Fruit fly (Drosophila melanogaster) whole organism, wandering third instar larva: ENCODE data around the gene mthl9.
A peak's percentile ranks its signal among the peaks of the same experiment; 100 is the strongest.

Experiments used
- Abd-B ChIP-seq: fragments of >200 bp; optimal IDR thresholded peaks from 2 replicates; lab custom pipeline; 2017; ENCODE audit warnings: missing biosample characterization, missing genetic modification characterization
- CG32264 ChIP-seq: fragments of 200-800 bp; sonication (Bioruptor generic); optimal IDR thresholded peaks from 2 replicates; lab custom pipeline; 2016; ENCODE audit warnings: missing biosample characterization, missing genetic modification characterization
- CG9705 ChIP-seq: fragments of 200-800 bp; sonication (Bioruptor generic); optimal IDR thresholded peaks from 2 replicates; lab custom pipeline; 2018; ENCODE audit warnings: missing biosample characterization, mild to moderate bottlenecking, missing genetic modification characterization
- Dfd ChIP-seq: fragments of >200 bp; optimal IDR thresholded peaks from 2 replicates; lab custom pipeline; 2017; ENCODE audit warnings: missing biosample characterization, missing genetic modification characterization
- Dif ChIP-seq: fragments of 200-275, 200-300 bp; sonication (Bioruptor generic); optimal IDR thresholded peaks from 2 replicates; lab custom pipeline; 2018; ENCODE audit warnings: missing biosample characterization, missing genetic modification characterization; ENCODE audit not compliant: partially characterized antibody
- GATAd ChIP-seq: sonication (Bioruptor generic); optimal IDR thresholded peaks from 2 replicates; lab custom pipeline; 2016; ENCODE audit warnings: missing biosample characterization, missing genetic modification characterization
- HLH106 ChIP-seq: fragments of 200-800 bp; optimal IDR thresholded peaks from 3 replicates; lab custom pipeline; 2019; ENCODE audit warnings: missing biosample characterization, mild to moderate bottlenecking, missing genetic modification characterization, moderate library complexity
- Hnf4 ChIP-seq: fragments of 200-800 bp; sonication (Bioruptor generic); optimal IDR thresholded peaks from 2 replicates; lab custom pipeline; 2016; ENCODE audit warnings: missing biosample characterization, mild to moderate bottlenecking, missing genetic modification characterization
- Hr78 ChIP-seq: fragments of >200 bp; optimal IDR thresholded peaks from 2 replicates; lab custom pipeline; 2017; ENCODE audit warnings: missing biosample characterization, missing genetic modification characterization
- Hr83 ChIP-seq: fragments of 200-300 bp; sonication (Bioruptor generic); optimal IDR thresholded peaks from 2 replicates; lab custom pipeline; 2016; ENCODE audit warnings: missing biosample characterization, mild to moderate bottlenecking, missing genetic modification characterization, moderate library complexity; ENCODE audit not compliant: poor library complexity, severe bottlenecking
- Jra ChIP-seq: sonication (Bioruptor generic); optimal IDR thresholded peaks from 2 replicates; lab custom pipeline; 2016; ENCODE audit warnings: missing biosample characterization, missing genetic modification characterization
- Mio ChIP-seq: sonication (Bioruptor generic); optimal IDR thresholded peaks from 2 replicates; lab custom pipeline; 2016; ENCODE audit warnings: missing biosample characterization, missing genetic modification characterization
- Myc ChIP-seq: fragments of >200 bp; optimal IDR thresholded peaks from 2 replicates; lab custom pipeline; 2017
- N ChIP-seq: fragments of >200 bp; optimal IDR thresholded peaks from 2 replicates; lab custom pipeline; 2018; ENCODE audit warnings: missing biosample characterization, missing external identifiers, missing genetic modification characterization
- OdsH ChIP-seq: fragments of 200-800 bp; sonication (Bioruptor generic); optimal IDR thresholded peaks from 2 replicates; lab custom pipeline; 2016; ENCODE audit warnings: missing biosample characterization, mild to moderate bottlenecking, missing genetic modification characterization
- Rel ChIP-seq, 2 experiments: fragments of 200-800 bp; sonication (Bioruptor generic) in 1 of 2; optimal IDR thresholded peaks; 2 replicates in 1 of 2; 3 replicates in 1 of 2; lab custom pipeline; 2016 to 2019; ENCODE audit warnings: mild to moderate bottlenecking in 2 of 2, missing biosample characterization in 2 of 2, missing genetic modification characterization in 2 of 2, moderate library complexity in 1 of 2
- Sp1 ChIP-seq: fragments of 200-800 bp; sonication (Bioruptor generic); optimal IDR thresholded peaks from 3 replicates; lab custom pipeline; 2019; ENCODE audit warnings: missing biosample characterization, mild to moderate bottlenecking, missing genetic modification characterization, moderate library complexity
- Vsx2 ChIP-seq: fragments of 200-300, 225-300 bp; sonication (Bioruptor generic); optimal IDR thresholded peaks from 2 replicates; lab custom pipeline; 2018; ENCODE audit warnings: missing biosample characterization, missing genetic modification characterization; ENCODE audit not compliant: partially characterized antibody
- br ChIP-seq: fragments of 200-800 bp; sonication (Bioruptor generic); optimal IDR thresholded peaks from 2 replicates; lab custom pipeline; 2016; ENCODE audit warnings: missing biosample characterization, missing genetic modification characterization
- brk ChIP-seq: fragments of 200-800 bp; sonication (Bioruptor generic); optimal IDR thresholded peaks from 2 replicates; lab custom pipeline; 2016; ENCODE audit warnings: missing biosample characterization, mild to moderate bottlenecking, missing genetic modification characterization
- dl ChIP-seq, 2 experiments: fragments of 175-275, 200-275 bp in 1 of 2; fragments of 200-275 bp in 1 of 2; sonication (Bioruptor generic); optimal IDR thresholded peaks; lab custom pipeline; 2018; ENCODE audit warnings: mild to moderate bottlenecking in 2 of 2, missing biosample characterization in 2 of 2, missing genetic modification characterization in 2 of 2, moderate library complexity in 2 of 2; ENCODE audit not compliant: partially characterized antibody in 2 of 2, insufficient read depth in 1 of 2
- dmrt93B ChIP-seq: fragments of 200-800 bp; sonication (Bioruptor generic); optimal IDR thresholded peaks from 2 replicates; lab custom pipeline; 2018; ENCODE audit warnings: missing biosample characterization, mild to moderate bottlenecking, missing genetic modification characterization
- dsf ChIP-seq: sonication (Bioruptor generic); optimal IDR thresholded peaks from 2 replicates; lab custom pipeline; 2016; ENCODE audit warnings: missing biosample characterization, missing genetic modification characterization, borderline replicate concordance
- fru ChIP-seq: fragments of 200-800 bp; sonication (Bioruptor generic); optimal IDR thresholded peaks from 3 replicates; lab custom pipeline; 2016; ENCODE audit warnings: missing biosample characterization, mild to moderate bottlenecking, missing genetic modification characterization
- h ChIP-seq: fragments of 200-800 bp; sonication (Bioruptor generic); optimal IDR thresholded peaks from 3 replicates; lab custom pipeline; 2016; ENCODE audit warnings: missing biosample characterization, mild to moderate bottlenecking, missing genetic modification characterization
- pan ChIP-seq: fragments of >200 bp; optimal IDR thresholded peaks from 2 replicates; lab custom pipeline; 2017
- rgr ChIP-seq: fragments of 200-800 bp; sonication (Bioruptor generic); optimal IDR thresholded peaks from 3 replicates; lab custom pipeline; 2016; ENCODE audit warnings: missing biosample characterization, mild to moderate bottlenecking, missing genetic modification characterization
- tai ChIP-seq: sonication (Bioruptor generic); optimal IDR thresholded peaks from 2 replicates; lab custom pipeline; 2016; ENCODE audit warnings: missing biosample characterization, missing genetic modification characterization
- usp ChIP-seq: fragments of >200 bp; optimal IDR thresholded peaks from 2 replicates; lab custom pipeline; 2017; ENCODE audit warnings: missing biosample characterization, missing genetic modification characterization

mthl9 gene

DNA sequence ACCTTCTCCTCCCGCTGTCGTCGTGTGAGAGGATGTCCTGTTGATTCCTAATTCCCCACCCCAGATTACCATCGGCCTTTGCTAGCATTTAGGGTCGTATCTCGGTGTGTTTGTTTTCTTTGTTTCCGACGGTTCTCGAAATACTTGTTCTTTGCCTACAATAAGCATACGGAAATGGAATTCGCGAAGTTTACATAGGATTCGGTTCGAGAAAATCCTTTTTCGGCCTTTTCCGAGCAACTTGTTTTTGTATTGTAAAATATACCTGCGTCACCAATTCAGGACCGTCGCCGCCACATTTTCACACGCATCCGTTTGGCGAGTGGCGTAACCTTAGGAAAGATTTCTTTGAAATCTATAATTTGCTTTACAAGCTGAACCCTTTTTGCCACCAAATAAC, 33.6 kb downstream of the mthl9 start:
- TF ChIP-seq GATAd (GFP tag; lab: Kevin White, UChicago): no peak
- TF ChIP-seq N (GFP tag; lab: Kevin White, UChicago): no peak
- no peak for TF ChIP-seq CG32264 (GFP tag; lab: Kevin White, UChicago)
- no peak for TF ChIP-seq HLH106 (tag; lab: Kevin White, UChicago)
- TF ChIP-seq CG9705: no peak
- no peak for TF ChIP-seq Hr78 (GFP tag; lab: Kevin White, UChicago)
- TF ChIP-seq rgr: no peak
- no peak for TF ChIP-seq Mio (GFP tag; lab: Kevin White, UChicago)
- no peak for TF ChIP-seq Hnf4 (GFP tag; lab: Kevin White, UChicago)
- no peak for TF ChIP-seq dsf (GFP tag; lab: Kevin White, UChicago)

DNA sequence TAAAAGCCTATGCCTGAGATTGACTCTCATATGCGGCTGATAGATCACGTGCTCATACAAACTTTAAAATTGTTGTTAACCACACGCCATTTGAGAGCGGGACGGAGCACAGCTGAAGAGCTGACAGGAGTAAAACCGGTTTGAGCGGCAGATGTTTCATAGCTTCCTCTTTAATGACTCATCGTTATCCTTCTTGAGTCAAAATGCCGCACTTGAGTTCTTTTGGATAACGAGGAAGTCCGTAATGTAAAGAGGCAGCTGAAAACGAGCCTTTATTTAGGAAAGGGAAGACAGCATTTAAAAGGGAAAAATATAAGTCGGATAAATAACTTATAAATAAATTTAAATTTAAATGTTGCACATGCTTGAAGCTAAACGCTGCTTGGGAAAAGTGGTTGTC, 34.9 kb downstream of the mthl9 start:
- no peak for TF ChIP-seq h (GFP tag; lab: Kevin White, UChicago)
- TF ChIP-seq Rel (GFP tag; optimal IDR thresholded peaks at IDR 0.05; lab: Kevin White, UChicago): no peak
- no peak for TF ChIP-seq Rel (tag; optimal IDR thresholded peaks at IDR 0.05; lab: Kevin White, UChicago)
- TF ChIP-seq Hnf4 (GFP tag; lab: Kevin White, UChicago): no peak

DNA sequence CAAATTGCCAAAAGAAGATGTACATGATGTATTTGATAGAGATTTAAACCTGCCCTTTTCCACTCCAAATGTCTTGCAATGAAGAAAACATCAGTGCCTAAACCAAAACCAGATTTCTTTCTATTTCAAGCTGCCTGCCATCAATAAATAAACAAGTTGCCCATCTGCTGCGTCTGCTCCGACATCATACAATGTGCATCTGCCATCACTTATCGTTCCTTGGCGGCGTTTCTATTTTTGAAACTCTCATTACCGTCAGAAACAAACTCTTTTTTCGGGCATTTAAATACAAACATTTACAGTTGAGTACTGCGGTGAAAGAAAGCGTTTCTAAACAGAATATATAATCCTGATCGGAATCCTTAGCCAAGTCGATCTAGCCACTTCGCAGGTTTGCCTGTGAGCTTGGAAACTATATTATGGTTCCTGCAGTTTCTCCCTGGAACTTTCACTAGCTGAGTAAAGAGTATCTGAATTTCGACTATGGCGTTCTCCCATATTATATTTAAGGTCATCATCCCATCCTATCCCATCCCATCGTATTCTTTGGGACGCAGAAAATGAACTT, 37.2 kb downstream of the mthl9 start:
- TF ChIP-seq brk (GFP tag; lab: Kevin White, UChicago) (no peak), usp (GFP tag; lab: Kevin White, UChicago) (no peak), Rel (GFP tag; optimal IDR thresholded peaks at IDR 0.05; lab: Kevin White, UChicago) (no peak), Rel (tag; optimal IDR thresholded peaks at IDR 0.05; lab: Kevin White, UChicago) (no peak), Mio (GFP tag; lab: Kevin White, UChicago) (no peak), tai (GFP tag; lab: Kevin White, UChicago) (no peak), Abd-B (GFP tag; lab: Kevin White, UChicago) (no peak), Dfd (GFP tag; lab: Kevin White, UChicago) (no peak), Hr78 (GFP tag; lab: Kevin White, UChicago) (no peak), HLH106 (tag; lab: Kevin White, UChicago) (no peak), Dif (GFP tag; lab: Kevin White, UChicago) (no peak), Jra (GFP tag; lab: Kevin White, UChicago) (no peak), OdsH (GFP tag; lab: Kevin White, UChicago) (no peak), dsf (GFP tag; lab: Kevin White, UChicago) (no peak), Hr83 (GFP tag; lab: Kevin White, UChicago) (no peak), br (no peak), Myc (lab: Kevin White, UChicago) (no peak), GATAd (GFP tag; lab: Kevin White, UChicago) (no peak)

DNA sequence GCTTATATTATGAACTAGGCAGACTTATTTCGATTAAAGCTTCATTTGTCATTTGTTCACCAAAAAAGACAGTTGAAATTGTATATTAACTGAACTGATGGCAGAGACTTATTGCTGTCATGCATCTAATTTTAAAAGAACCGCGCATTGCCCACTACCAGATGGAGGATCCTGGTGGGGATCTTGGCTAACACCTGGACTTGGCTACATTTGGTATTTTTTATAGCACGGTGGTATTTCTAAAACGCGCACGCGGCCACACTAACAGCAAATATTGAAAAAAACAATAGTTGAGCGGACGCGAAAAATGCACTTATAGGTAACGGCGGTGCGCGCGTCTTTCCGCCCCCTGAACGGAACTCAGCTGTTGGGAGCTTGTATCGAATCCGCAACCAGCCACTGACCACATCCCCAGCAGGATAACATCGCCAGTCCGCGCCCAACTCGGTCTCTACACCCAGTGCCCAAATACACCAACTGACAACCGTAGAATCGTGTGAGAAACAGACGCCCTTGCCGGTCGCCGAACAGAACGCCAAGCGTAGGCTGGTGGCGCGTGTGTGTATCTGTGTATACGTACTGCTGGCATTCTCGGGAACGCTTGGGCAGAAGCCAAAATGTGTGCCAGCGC, 39.8 kb downstream of the mthl9 start:
- no peak for TF ChIP-seq GATAd (GFP tag; lab: Kevin White, UChicago)
- TF ChIP-seq fru (GFP tag; lab: Kevin White, UChicago): no peak
- peak; percentile 6 for TF ChIP-seq HLH106 (tag; lab: Kevin White, UChicago)
- no peak for TF ChIP-seq Rel (GFP tag; optimal IDR thresholded peaks at IDR 0.05; lab: Kevin White, UChicago)
- peak; percentile 44 for TF ChIP-seq Rel (tag; optimal IDR thresholded peaks at IDR 0.05; lab: Kevin White, UChicago)
- TF ChIP-seq Hr78 (GFP tag; lab: Kevin White, UChicago): no peak
- peak; percentile 35 for TF ChIP-seq h (GFP tag; lab: Kevin White, UChicago)
- no peak for TF ChIP-seq br
- peak; percentile 28 for TF ChIP-seq Myc (lab: Kevin White, UChicago)
- TF ChIP-seq pan (lab: Kevin White, UChicago): no peak
- peak; percentile 50 for TF ChIP-seq rgr
- no peak for TF ChIP-seq brk (GFP tag; lab: Kevin White, UChicago)

DNA sequence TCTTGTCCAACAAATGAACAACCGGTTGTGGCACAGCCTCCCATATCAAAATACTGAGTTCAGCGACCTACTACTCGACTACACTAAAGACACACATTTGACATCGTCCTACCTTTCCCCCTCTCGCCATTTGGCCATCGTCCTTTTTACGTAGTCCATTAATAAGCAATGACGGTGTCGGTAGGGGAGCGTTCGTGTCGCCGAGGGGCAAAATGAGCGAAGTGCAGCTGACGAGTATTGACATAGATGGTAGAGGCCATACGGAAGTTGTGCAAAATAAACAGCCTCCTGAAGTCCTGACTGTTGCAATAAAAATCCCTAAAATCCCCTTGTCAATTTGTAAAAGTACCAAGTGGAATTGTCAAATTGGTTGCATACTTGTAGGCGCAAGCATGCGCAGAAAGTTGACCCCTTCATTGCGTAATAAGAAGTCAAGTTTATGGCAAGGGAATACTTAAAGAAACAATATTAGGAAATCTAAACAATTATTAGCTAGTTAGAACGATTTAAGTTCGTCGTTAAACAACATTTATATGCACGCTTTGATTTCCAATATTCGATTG, 40.4 kb downstream of the mthl9 start:
- TF ChIP-seq Dif (GFP tag; lab: Kevin White, UChicago) (peak; percentile 15), dmrt93B (GFP tag; lab: Kevin White, UChicago) (no peak), N (GFP tag; lab: Kevin White, UChicago) (peak; percentile 72), Jra (GFP tag; lab: Kevin White, UChicago) (no peak), dl (GFP tag; optimal IDR thresholded peaks at IDR 0.05; lab: Kevin White, UChicago; ENCODE audit: insufficient read depth in 1 of 2, partially characterized antibody in 2 of 2) (no peak), Myc (lab: Kevin White, UChicago) (peak; percentile 72), Vsx2 (GFP tag; lab: Kevin White, UChicago) (peak; percentile 53), brk (GFP tag; lab: Kevin White, UChicago) (no peak), Rel (GFP tag; optimal IDR thresholded peaks at IDR 0.05; lab: Kevin White, UChicago) (no peak), Rel (tag; optimal IDR thresholded peaks at IDR 0.05; lab: Kevin White, UChicago) (no peak), Hr78 (GFP tag; lab: Kevin White, UChicago) (peak; percentile 10), HLH106 (tag; lab: Kevin White, UChicago) (no peak), Sp1 (no peak)
